Worm (Caenorhabditis elegans) whole organism, late embryonic: ENCODE measurements around the gene timm-17B.1.

Experiments
- dmd-4 ChIP-seq: sonication (generic microtip); optimal IDR thresholded peaks from 2 replicates; lab custom pipeline; 2016; ENCODE audit warnings: borderline replicate concordance, missing genetic modification characterization, missing compliant biosample characterization
- eyg-1 ChIP-seq: sonication (generic microtip); optimal IDR thresholded peaks from 2 replicates; lab custom pipeline; 2016; ENCODE audit warnings: missing genotype, missing genetic modification characterization, missing compliant biosample characterization
- fkh-10 ChIP-seq: fragments of 150-350 bp; optimal IDR thresholded peaks from 2 replicates; lab custom pipeline; 2014; ENCODE audit warnings: missing biosample characterization, missing genetic modification reagents, missing genetic modification characterization

- TF ChIP-seq fkh-10 (GFP tag; lab: Kevin White, UChicago) (no peak), dmd-4 (tag; lab: Kevin White, UChicago) (no peak), eyg-1 (tag; lab: Kevin White, UChicago) (no peak)
Measured at ce11 chrIV:4705922-4706321, 39.4 kb downstream of the timm-17B.1 start.
